Fruit fly (Drosophila melanogaster) whole organism, pupa: ENCODE results near the gene CG6878.

Experiments used
- CG10348 ChIP-seq: fragments of 200-800 bp; sonication (Bioruptor generic); IDR thresholded peaks from 2 replicates; pipeline ENCODE4 v1.3.6; 2022; ENCODE audit warnings: missing biosample characterization, missing genetic modification characterization
- CG12605 ChIP-seq: fragments of 200-800 bp; sonication (Bioruptor generic); IDR thresholded peaks from 2 replicates; pipeline ENCODE4 v1.3.6; 2022; ENCODE audit warnings: missing biosample characterization, missing genetic modification characterization
- CG15710 ChIP-seq: fragments of 200-800 bp; sonication (Bioruptor generic); optimal IDR thresholded peaks from 2 replicates; lab custom pipeline; 2018; ENCODE audit warnings: missing biosample characterization, mild to moderate bottlenecking, missing genetic modification characterization, moderate library complexity
- CG34367 ChIP-seq: fragments of 200-800 bp; sonication (Bioruptor generic); optimal IDR thresholded peaks from 2 replicates; lab custom pipeline; 2018; ENCODE audit warnings: missing biosample characterization, mild to moderate bottlenecking, missing genetic modification characterization
- CG8159 ChIP-seq: fragments of 200-800 bp; sonication (Bioruptor generic); optimal IDR thresholded peaks from 3 replicates; lab custom pipeline; 2018; ENCODE audit warnings: missing biosample characterization, mild to moderate bottlenecking, missing genetic modification characterization, moderate library complexity
- CG9948 ChIP-seq: fragments of 200-800 bp; sonication (Bioruptor generic); optimal IDR thresholded peaks from 2 replicates; lab custom pipeline; 2018; ENCODE audit warnings: missing biosample characterization, mild to moderate bottlenecking, missing genetic modification characterization, moderate library complexity
- D1 ChIP-seq: fragments of 200-800 bp; sonication (Bioruptor generic); optimal IDR thresholded peaks from 2 replicates; lab custom pipeline; 2018; ENCODE audit warnings: missing biosample characterization, mild to moderate bottlenecking, missing genetic modification characterization, moderate library complexity
- EcR ChIP-seq: fragments of 200-800 bp; sonication (Bioruptor generic); optimal IDR thresholded peaks from 3 replicates; lab custom pipeline; 2019; ENCODE audit warnings: missing biosample characterization, missing genetic modification characterization, mild to moderate bottlenecking, moderate library complexity, missing genetic modification reagents
- Pif1B ChIP-seq: fragments of 200-800 bp; sonication (Bioruptor generic); optimal IDR thresholded peaks from 3 replicates; lab custom pipeline; 2016; ENCODE audit warnings: missing biosample characterization, missing genetic modification characterization
- fd96Ca ChIP-seq: fragments of 200-800 bp; sonication (Bioruptor generic); IDR thresholded peaks from 3 replicates; pipeline ENCODE4 v1.3.6; 2022; ENCODE audit warnings: missing biosample characterization, missing genetic modification characterization

DNA sequence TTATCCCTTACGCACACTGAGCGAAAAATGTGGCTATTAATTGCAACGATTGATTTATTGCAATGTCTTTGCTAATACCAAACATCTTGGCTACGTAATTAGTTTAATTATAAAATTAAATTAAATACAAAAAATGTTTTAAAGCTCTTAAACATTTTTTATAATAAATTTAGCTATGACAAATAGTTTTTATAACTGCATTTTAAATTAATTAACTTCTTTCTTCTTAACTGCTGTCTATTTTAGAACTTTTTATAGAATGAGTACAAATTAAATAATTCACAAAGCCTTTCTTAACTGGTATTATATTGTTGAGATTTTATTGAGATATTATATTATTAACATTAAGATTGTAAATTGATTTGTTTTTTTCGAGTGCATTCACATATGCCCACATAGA lies 13.2 kb downstream of the CG6878 start:
- peak; percentile 7 for TF ChIP-seq CG34367
- no peak for TF ChIP-seq fd96Ca
- TF ChIP-seq CG15710 (tag; lab: Kevin White, UChicago): peak; percentile 58
- TF ChIP-seq CG10348 (GFP tag; lab: Robert Waterston, UW): no peak
- peak; percentile 39 for TF ChIP-seq CG9948 (tag; lab: Kevin White, UChicago)
- no peak for TF ChIP-seq CG12605
- no peak for TF ChIP-seq Pif1B (GFP tag; lab: Kevin White, UChicago)
- no peak for TF ChIP-seq EcR (GFP tag; lab: Kevin White, UChicago)
- peak; percentile 24 for TF ChIP-seq CG8159 (tag; lab: Kevin White, UChicago)
- peak; percentile 1 for TF ChIP-seq D1
